Fruit fly (Drosophila melanogaster): ENCODE data around the gene PNUTS.
A peak's percentile ranks its signal among the peaks of the same experiment; 100 is the strongest.

The PNUTS gene

DNA sequence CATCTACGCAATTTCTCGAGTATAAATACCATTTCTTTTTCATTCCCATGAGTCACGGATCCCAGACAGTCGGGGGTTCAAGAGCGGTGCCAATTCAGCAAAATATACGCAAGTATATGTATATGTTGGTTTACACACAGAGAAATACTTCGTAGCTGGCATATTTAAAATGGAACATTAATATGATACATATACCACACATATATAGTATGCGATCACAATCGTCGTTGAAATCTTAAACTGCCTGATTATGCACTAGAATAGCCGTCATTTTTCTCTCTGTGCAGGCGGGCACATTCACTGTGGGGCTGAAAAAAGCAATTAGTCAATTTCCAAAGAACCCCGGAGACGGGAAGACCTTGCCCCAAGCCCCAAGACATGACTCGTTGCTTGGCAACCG is 28.6 kb upstream of the PNUTS start (continued):
- TF ChIP-seq Meics (GFP tag; optimal IDR thresholded peaks at IDR 0.05) (peak; percentile 82), Side (GFP tag; optimal IDR thresholded peaks at IDR 0.05) (no peak), Xbp1 (GFP tag; optimal IDR thresholded peaks at IDR 0.05) (peak; percentile 81), grn (GFP tag; optimal IDR thresholded peaks at IDR 0.05) (no peak), CG7839 (tag; optimal IDR thresholded peaks at IDR 0.05) (peak; percentile 76), CG7372 (GFP tag; IDR thresholded peaks at IDR 0.05) (peak; percentile 63), Stat92E (GFP tag; optimal IDR thresholded peaks at IDR 0.05) (peak in 1 of 3 experiments; percentile 7), grau (tag; optimal IDR thresholded peaks at IDR 0.05) (peak; percentile 74), br (optimal IDR thresholded peaks at IDR 0.05) (no peak), Xrp1 (GFP tag; IDR thresholded peaks at IDR 0.05) (peak; percentile 83), Asciz (GFP tag; optimal IDR thresholded peaks at IDR 0.05) (peak; percentile 24), gce (GFP tag; IDR thresholded peaks at IDR 0.05) (peak; percentile 66; the same call in 1 of the 3 replicates), bigmax (GFP tag; optimal IDR thresholded peaks at IDR 0.05) (no peak), croc (GFP tag; conservative IDR thresholded peaks at IDR 0.05) (peak; percentile 23; the same call in 2 of the 3 replicates), fu2 (GFP tag; optimal IDR thresholded peaks at IDR 0.05) (peak; percentile 74), CG3726 (GFP tag; IDR thresholded peaks at IDR 0.05) (no peak), Atf6 (GFP tag; IDR thresholded peaks at IDR 0.05) (peak; percentile 85), Deaf1 (tag; optimal IDR thresholded peaks at IDR 0.05) (peak; percentile 39), Oli (tag; optimal IDR thresholded peaks at IDR 0.05) (peak; percentile 73), CG12219 (GFP tag; optimal IDR thresholded peaks at IDR 0.05) (peak; percentile 40), CG1792 (GFP tag; optimal IDR thresholded peaks at IDR 0.05) (peak; percentile 19), CG9876 (GFP tag; optimal IDR thresholded peaks at IDR 0.05) (peak; percentile 29), CG10979 (tag; optimal IDR thresholded peaks at IDR 0.05) (peak; percentile 58), Nf-YB (GFP tag; optimal IDR thresholded peaks at IDR 0.05) (peak; percentile 34), tna (GFP tag; IDR thresholded peaks at IDR 0.05; ENCODE audit: partially characterized antibody) (no peak), CG9932 (GFP tag; IDR thresholded peaks at IDR 0.05) (peak; percentile 94), CG10147 (GFP tag; optimal IDR thresholded peaks at IDR 0.05) (peak; percentile 57), CG4707 (GFP tag; optimal IDR thresholded peaks at IDR 0.05) (peak; percentile 11), HHEX (GFP tag; optimal IDR thresholded peaks at IDR 0.05) (peak; percentile 72), CG12659 (GFP tag; optimal IDR thresholded peaks at IDR 0.05) (peak; percentile 69), ato (GFP tag; IDR thresholded peaks at IDR 0.05; ENCODE audit: partially characterized antibody) (no peak), D (optimal IDR thresholded peaks at IDR 0.05) (no peak), D (GFP tag; optimal IDR thresholded peaks at IDR 0.05) (peak; percentile 6), lab (GFP tag; optimal IDR thresholded peaks at IDR 0.05) (peak; percentile 90), B-H1 (GFP tag; IDR thresholded peaks at IDR 0.05) (peak; percentile 68; the same call in 2 of the 3 replicates), Fer2 (tag; optimal IDR thresholded peaks at IDR 0.05) (peak; percentile 47), CG2129 (GFP tag; IDR thresholded peaks at IDR 0.05; ENCODE audit: partially characterized antibody) (no peak), Nf-YA (GFP tag; IDR thresholded peaks at IDR 0.05) (no peak), ase (GFP tag; IDR thresholded peaks at IDR 0.05) (peak; percentile 66), odd (GFP tag; optimal IDR thresholded peaks at IDR 0.05) (peak; percentile 6), org-1 (GFP tag; optimal IDR thresholded peaks at IDR 0.05) (peak; percentile 68), CG8944 (GFP tag; optimal IDR thresholded peaks at IDR 0.05) (peak; percentile 65), CG5953 (GFP tag; IDR thresholded peaks at IDR 0.05) (no peak), Dref (GFP tag; IDR thresholded peaks at IDR 0.05) (0 out of 2 replicates have a peak, but pooled peaks have one; percentile 21), pho (GFP tag; optimal IDR thresholded peaks at IDR 0.05) (peak; percentile 75), CG8924 (tag; optimal IDR thresholded peaks at IDR 0.05) (peak; percentile 51), insv (GFP tag; optimal IDR thresholded peaks at IDR 0.05) (no peak), tap (tag; optimal IDR thresholded peaks at IDR 0.05) (peak; percentile 36), CG7745 (tag; optimal IDR thresholded peaks at IDR 0.05) (no peak), dan (GFP tag; IDR thresholded peaks at IDR 0.05) (no peak), CG43689 (GFP tag; IDR thresholded peaks at IDR 0.05) (peak; percentile 48; the same call in 1 of the 2 replicates)

All from whole organism, embryonic.